Worm (Caenorhabditis elegans) whole organism, L4 larva: ENCODE data around the gene nhr-103.

Experiments used
- cey-2 ChIP-seq: sonication (generic microtip); optimal IDR thresholded peaks from 3 replicates; lab custom pipeline; 2017; ENCODE audit warnings: missing genetic modification characterization, mild to moderate bottlenecking, missing compliant biosample characterization, antibody characterized with exemption, borderline replicate concordance; ENCODE audit not compliant: insufficient read depth
- lsy-2 ChIP-seq, 2 experiments: fragments of 150-350 bp in 1 of 2; sonication (generic microtip) in 1 of 2; optimal IDR thresholded peaks; 2 replicates each; lab custom pipeline; 2014 to 2017; ENCODE audit warnings: missing biosample characterization in 2 of 2, missing genetic modification characterization in 2 of 2

DNA sequence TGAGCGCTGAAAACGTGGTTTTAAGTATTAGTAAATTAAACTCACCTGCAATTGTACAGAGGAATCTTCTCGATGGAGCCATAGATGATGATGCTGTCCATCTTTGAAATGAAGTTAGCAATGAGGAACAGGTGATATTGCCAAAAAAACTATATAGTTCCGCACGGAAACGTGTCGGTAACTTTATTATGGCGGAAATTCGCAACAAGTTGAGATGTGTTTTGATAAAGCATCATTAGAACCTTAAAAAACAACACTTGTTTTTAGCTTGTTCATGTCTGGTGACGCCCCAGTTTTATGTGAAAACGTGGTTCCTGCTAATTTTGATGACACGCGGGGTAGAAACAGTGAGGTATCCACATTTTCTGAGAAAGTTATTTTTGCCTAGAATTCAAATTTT is 19.0 kb upstream of the nhr-103 start, which contains the start of gene srt-40:
- TF ChIP-seq cey-2 (tag; lab: Kevin White, UChicago) = no peak
- TF ChIP-seq lsy-2 (tag; optimal IDR thresholded peaks at IDR 0.05; lab: Kevin White, UChicago) = no peak
